Fruit fly (Drosophila melanogaster): ENCODE data around the gene CtsK1.

- TF ChIP-seq CG9705 (GFP tag; optimal IDR thresholded peaks at IDR 0.05) (no peak), Jra (GFP tag; optimal IDR thresholded peaks at IDR 0.05) (no peak), Abd-B (GFP tag; optimal IDR thresholded peaks at IDR 0.05) (no peak), dsf (GFP tag; optimal IDR thresholded peaks at IDR 0.05; ENCODE audit: borderline replicate concordance) (no peak), h (GFP tag; optimal IDR thresholded peaks at IDR 0.05) (no peak), tai (GFP tag; optimal IDR thresholded peaks at IDR 0.05) (no peak), lola (GFP tag; optimal IDR thresholded peaks at IDR 0.05) (no peak), dl (GFP tag; optimal IDR thresholded peaks at IDR 0.05; ENCODE audit: insufficient read depth in 1 of 2, partially characterized antibody in 2 of 2) (no peak), Vsx2 (GFP tag; optimal IDR thresholded peaks at IDR 0.05; ENCODE audit: partially characterized antibody) (no peak), Myc (optimal IDR thresholded peaks at IDR 0.05) (no peak)
These were observed 36.2 kb upstream of the CtsK1 start for dm6 chr3L:13957789-13958188.

Measured in whole organism, wandering third instar larva.